Worm (Caenorhabditis elegans): ENCODE measurements around the gene F46C8.1.

ce11 chrX:7572057-7572456 is 23.8 kb downstream of the F46C8.1 start, which contains the start of gene pcyt-1:
- TF ChIP-seq pqm-1 (tag; optimal IDR thresholded peaks at IDR 0.05) (no peak), aly-2 (tag; optimal IDR thresholded peaks at IDR 0.05) (no peak)
